Fruit fly (Drosophila melanogaster) whole organism, pupa: ENCODE results near the gene uncNacbeta.

ENCODE experiments used
- EcR ChIP-seq: fragments of 200-800 bp; sonication (Bioruptor generic); optimal IDR thresholded peaks from 3 replicates; lab custom pipeline; 2019; ENCODE audit warnings: missing biosample characterization, missing genetic modification characterization, mild to moderate bottlenecking, moderate library complexity, missing genetic modification reagents
- Pif1A ChIP-seq: fragments of 200-800 bp; sonication (Bioruptor generic); optimal IDR thresholded peaks from 3 replicates; lab custom pipeline; 2016; ENCODE audit warnings: missing biosample characterization, missing genetic modification characterization
- Pif1B ChIP-seq: fragments of 200-800 bp; sonication (Bioruptor generic); optimal IDR thresholded peaks from 3 replicates; lab custom pipeline; 2016; ENCODE audit warnings: missing biosample characterization, missing genetic modification characterization
- gl ChIP-seq: fragments of 200-800 bp; sonication (Bioruptor generic); optimal IDR thresholded peaks from 2 replicates; lab custom pipeline; 2018; ENCODE audit warnings: missing biosample characterization, mild to moderate bottlenecking, missing genetic modification characterization

- no peak for TF ChIP-seq EcR (GFP tag; lab: Kevin White, UChicago)
- peak; percentile 64 for TF ChIP-seq Pif1B (GFP tag; lab: Kevin White, UChicago)
- no peak for TF ChIP-seq gl (tag; lab: Kevin White, UChicago)
- TF ChIP-seq Pif1A (GFP tag; lab: Kevin White, UChicago): peak; percentile 68
Observed at dm6 chr2L:520331-521000, 43.2 kb downstream of the uncNacbeta start.
